Worm (Caenorhabditis elegans) whole organism, L3 larva: ENCODE results near the gene W02B12.11.

Experiments used
- ceh-9 ChIP-seq: sonication (generic microtip); optimal IDR thresholded peaks from 2 replicates; lab custom pipeline; 2018; ENCODE audit warnings: missing biosample characterization, missing genetic modification characterization
- elt-1 ChIP-seq: fragments of 150-350 bp; optimal IDR thresholded peaks from 2 replicates; lab custom pipeline; 2014; ENCODE audit warnings: missing biosample characterization, missing genetic modification characterization
- elt-2 ChIP-seq: sonication (generic microtip); optimal IDR thresholded peaks from 2 replicates; lab custom pipeline; 2016; ENCODE audit warnings: missing genetic modification reagents, mild to moderate bottlenecking, missing genetic modification characterization, missing compliant biosample characterization
- elt-3 ChIP-seq, 3 experiments: fragments of 150-350 bp in 1 of 3; sonication (generic microtip) in 2 of 3; optimal IDR thresholded peaks; 2 replicates in 2 of 3; 4 replicates in 1 of 3; lab custom pipeline; 2014 to 2017; ENCODE audit warnings: missing biosample characterization in 3 of 3, missing genetic modification characterization in 3 of 3
- mdl-1 ChIP-seq: fragments of 150-350 bp; optimal IDR thresholded peaks from 2 replicates; lab custom pipeline; 2014; ENCODE audit warnings: missing biosample characterization, missing genetic modification characterization
- nhr-11 ChIP-seq: fragments of 150-350 bp; optimal IDR thresholded peaks from 2 replicates; lab custom pipeline; 2014; ENCODE audit warnings: missing biosample characterization, missing genetic modification characterization
- nhr-12 ChIP-seq: fragments of 150-350 bp; optimal IDR thresholded peaks from 2 replicates; lab custom pipeline; 2014; ENCODE audit warnings: missing biosample characterization, missing genetic modification characterization
- nhr-25 ChIP-seq: sonication (generic microtip); optimal IDR thresholded peaks from 2 replicates; lab custom pipeline; 2017; ENCODE audit warnings: missing biosample characterization, missing genetic modification characterization
- nhr-28 ChIP-seq: fragments of 150-350 bp; optimal IDR thresholded peaks from 2 replicates; lab custom pipeline; 2014; ENCODE audit warnings: missing biosample characterization, missing genetic modification characterization
- pha-4 ChIP-seq: fragments of 150-350 bp; optimal IDR thresholded peaks from 2 replicates; lab custom pipeline; 2014; ENCODE audit warnings: missing biosample characterization, missing genetic modification reagents, missing genetic modification characterization
- snpc-4 ChIP-seq: fragments of 150-350 bp; optimal IDR thresholded peaks from 2 replicates; lab custom pipeline; 2014; ENCODE audit warnings: missing biosample characterization, missing genetic modification characterization
- tbx-2 ChIP-seq: sonication (generic microtip); optimal IDR thresholded peaks from 2 replicates; lab custom pipeline; 2016; ENCODE audit warnings: mild to moderate bottlenecking, missing genetic modification characterization, missing compliant biosample characterization
- unc-62 ChIP-seq: fragments of 150-350 bp; sonication (generic microtip); optimal IDR thresholded peaks from 4 replicates; lab custom pipeline; 2014; ENCODE audit warnings: missing biosample characterization, missing genetic modification reagents, missing genetic modification characterization

DNA sequence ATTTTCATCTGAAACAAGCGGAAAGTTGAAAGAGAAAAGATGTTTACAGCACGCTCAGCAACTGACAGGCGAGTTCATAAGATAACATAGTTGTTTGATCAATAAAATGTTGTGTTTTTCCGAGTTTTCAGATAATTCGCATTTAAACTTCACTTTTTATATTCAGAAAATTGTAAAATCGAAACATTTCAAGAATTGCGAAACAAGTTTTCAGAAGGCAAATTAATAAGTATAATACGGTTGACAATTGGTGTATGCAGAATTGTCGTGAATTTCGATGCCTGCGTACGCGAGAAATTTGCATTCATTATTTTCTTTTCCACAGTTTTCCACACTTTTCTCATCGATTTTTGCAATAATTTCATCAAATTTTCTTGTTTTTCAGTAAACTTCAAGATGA, 21.6 kb downstream of the W02B12.11 start, which contains the start of the genes ooc-3 and B0334.4:
- TF ChIP-seq ceh-9 (no peak), elt-1 (tag; lab: Kevin White, UChicago) (no peak), unc-62 (GFP tag; lab: Kevin White, UChicago) (no peak), mdl-1 (tag; lab: Kevin White, UChicago) (no peak), elt-2 (tag; lab: Kevin White, UChicago) (no peak), snpc-4 (tag; lab: Kevin White, UChicago) (no peak), nhr-11 (tag; lab: Kevin White, UChicago) (no peak), nhr-28 (no peak), elt-3 (tag; optimal IDR thresholded peaks at IDR 0.05; lab: Kevin White, UChicago) (no peak), pha-4 (tag; lab: Kevin White, UChicago) (peak; percentile 70), nhr-12 (tag; lab: Kevin White, UChicago) (no peak), nhr-25 (tag; lab: Kevin White, UChicago) (no peak), tbx-2 (tag; lab: Kevin White, UChicago) (no peak)
